Worm (Caenorhabditis elegans) whole organism, young adult: ENCODE data around the gene F44E7.4.

Experiments used
- C06A6.2 ChIP-seq: fragments of 200-800 bp; sonication (Bioruptor generic); conservative IDR thresholded peaks from 2 replicates; pipeline ENCODE4 v1.3.6; 2022; ENCODE audit warnings: missing genetic modification characterization, missing compliant biosample characterization
- F10E7.11 ChIP-seq: sonication (generic microtip); optimal IDR thresholded peaks from 2 replicates; lab custom pipeline; 2017; ENCODE audit warnings: mild to moderate bottlenecking, missing genetic modification characterization, moderate library complexity, missing compliant biosample characterization
- F33H1.4 ChIP-seq: fragments of 200-800 bp; sonication (Bioruptor generic); IDR thresholded peaks from 2 replicates; pipeline ENCODE4 v1.3.6; 2022; ENCODE audit warnings: missing genetic modification reagents, missing genetic modification characterization, missing compliant biosample characterization
- F39B2.1 ChIP-seq: fragments of 200-800 bp; sonication (Bioruptor generic); IDR thresholded peaks from 2 replicates; pipeline ENCODE4 v1.3.6; 2022; ENCODE audit warnings: missing genetic modification reagents, missing genetic modification characterization, missing compliant biosample characterization
- F52B5.7 ChIP-seq: sonication (generic microtip); optimal IDR thresholded peaks from 2 replicates; lab custom pipeline; 2016; ENCODE audit warnings: mild to moderate bottlenecking, missing genetic modification characterization, missing compliant biosample characterization
- Y67H2A.10 ChIP-seq: fragments of 200-800 bp; sonication (Bioruptor generic); conservative IDR thresholded peaks from 2 replicates; pipeline ENCODE4 v1.3.6; 2022; ENCODE audit warnings: missing genetic modification reagents, missing genetic modification characterization, missing compliant biosample characterization
- Y79H2A.3 ChIP-seq: fragments of 200-800 bp; sonication (Bioruptor generic); conservative IDR thresholded peaks from 2 replicates; pipeline ENCODE4 v1.3.6; 2022; ENCODE audit warnings: missing genetic modification reagents, missing genetic modification characterization, missing compliant biosample characterization
- ZK185.1 ChIP-seq: sonication (generic microtip); optimal IDR thresholded peaks from 2 replicates; lab custom pipeline; 2016; ENCODE audit warnings: mild to moderate bottlenecking, missing genetic modification characterization, missing compliant biosample characterization; ENCODE audit not compliant: poor library complexity, severe bottlenecking
- aptf-2 ChIP-seq: fragments of 200-800 bp; sonication (Bioruptor generic); conservative IDR thresholded peaks from 2 replicates; pipeline ENCODE4 v1.3.6; 2022; ENCODE audit warnings: missing genetic modification reagents, missing genetic modification characterization, missing compliant biosample characterization
- cebp-1 ChIP-seq, 2 experiments: fragments of 200-800 bp in 1 of 2; sonication (Bioruptor generic) in 1 of 2; sonication (generic microtip) in 1 of 2; IDR thresholded peaks in 1 of 2; optimal IDR thresholded peaks in 1 of 2; 2 replicates each; pipeline versions ENCODE4 v1.3.6 to Lab custom; 2017 to 2022; ENCODE audit warnings: missing compliant biosample characterization in 2 of 2, missing genetic modification characterization in 2 of 2, mild to moderate bottlenecking in 1 of 2, missing genetic modification reagents in 1 of 2, moderate library complexity in 1 of 2
- cebp-2 ChIP-seq: fragments of 200-800 bp; sonication (Bioruptor generic); IDR thresholded peaks from 2 replicates; pipeline ENCODE4 v1.3.6; 2022; ENCODE audit warnings: missing genetic modification characterization, missing compliant biosample characterization
- chd-7 ChIP-seq: sonication (generic microtip); optimal IDR thresholded peaks from 2 replicates; lab custom pipeline; 2016; ENCODE audit warnings: mild to moderate bottlenecking, missing genetic modification characterization, moderate library complexity, missing compliant biosample characterization
- die-1 ChIP-seq: sonication (generic microtip); optimal IDR thresholded peaks from 2 replicates; lab custom pipeline; 2016; ENCODE audit warnings: missing genotype, mild to moderate bottlenecking, missing genetic modification characterization, missing compliant biosample characterization
- efl-1 ChIP-seq: fragments of 150-350 bp; optimal IDR thresholded peaks from 2 replicates; lab custom pipeline; 2014; ENCODE audit warnings: missing biosample characterization, missing genetic modification reagents, missing genetic modification characterization
- egl-44 ChIP-seq: fragments of 200-800 bp; sonication (Bioruptor generic); IDR thresholded peaks from 2 replicates; pipeline ENCODE4 v1.3.6; 2022; ENCODE audit warnings: missing genetic modification reagents, missing genetic modification characterization, missing compliant biosample characterization
- ekl-4 ChIP-seq: fragments of 200-800 bp; sonication (Bioruptor generic); IDR thresholded peaks from 2 replicates; pipeline ENCODE4 v1.3.6; 2022; ENCODE audit warnings: missing genetic modification reagents, missing genetic modification characterization, missing compliant biosample characterization
- hsf-1 ChIP-seq: fragments of 200-800 bp; sonication (Bioruptor generic); IDR thresholded peaks from 2 replicates; pipeline ENCODE4 v1.3.6; 2022; ENCODE audit warnings: missing genetic modification reagents, missing genetic modification characterization, missing compliant biosample characterization
- let-526 ChIP-seq: fragments of 200-800 bp; sonication (Bioruptor generic); IDR thresholded peaks from 2 replicates; pipeline ENCODE4 v1.3.6; 2022; ENCODE audit warnings: missing genetic modification reagents, missing genetic modification characterization, missing compliant biosample characterization
- lin-35 ChIP-seq, 3 experiments: fragments of 150-350 bp in 2 of 3; sonication (generic microtip) in 1 of 3; optimal IDR thresholded peaks; 2 replicates each; lab custom pipeline; 2014 to 2018; ENCODE audit warnings: missing biosample characterization in 3 of 3, missing genetic modification characterization in 3 of 3, missing genetic modification reagents in 3 of 3
- lin-54 ChIP-seq: fragments of 200-800 bp; sonication (Bioruptor generic); optimal IDR thresholded peaks from 2 replicates; lab custom pipeline; 2018; ENCODE audit warnings: mild to moderate bottlenecking, missing genetic modification characterization, missing compliant biosample characterization
- lir-1 ChIP-seq: fragments of 200-800 bp; sonication (Bioruptor generic); conservative IDR thresholded peaks from 2 replicates; pipeline ENCODE4 v1.3.6; 2022; ENCODE audit warnings: missing genetic modification reagents, missing genetic modification characterization, missing compliant biosample characterization
- madf-10 ChIP-seq: sonication (generic microtip); optimal IDR thresholded peaks from 2 replicates; lab custom pipeline; 2016; ENCODE audit warnings: mild to moderate bottlenecking, missing genetic modification characterization, missing compliant biosample characterization
- mel-28 ChIP-seq: sonication (generic microtip); optimal IDR thresholded peaks from 2 replicates; lab custom pipeline; 2016; ENCODE audit warnings: borderline replicate concordance, mild to moderate bottlenecking, missing genetic modification characterization, missing compliant biosample characterization
- mxl-1 ChIP-seq: sonication (generic microtip); optimal IDR thresholded peaks from 2 replicates; lab custom pipeline; 2016; ENCODE audit warnings: missing genetic modification characterization, missing compliant biosample characterization
- nhr-80 ChIP-seq: sonication (generic microtip); optimal IDR thresholded peaks from 2 replicates; lab custom pipeline; 2016; ENCODE audit warnings: missing genetic modification characterization, missing compliant biosample characterization
- nhr-90 ChIP-seq: sonication (generic microtip); optimal IDR thresholded peaks from 2 replicates; lab custom pipeline; 2016; ENCODE audit warnings: missing genotype, mild to moderate bottlenecking, missing genetic modification characterization, missing compliant biosample characterization
- pha-4 ChIP-seq: fragments of 150-350 bp; sonication (generic microtip); optimal IDR thresholded peaks from 2 replicates; lab custom pipeline; 2014; ENCODE audit warnings: missing biosample characterization, missing genetic modification reagents, missing genetic modification characterization
- rcor-1 ChIP-seq: fragments of 200-800 bp; sonication (Bioruptor generic); IDR thresholded peaks from 2 replicates; pipeline ENCODE4 v1.3.6; 2022; ENCODE audit warnings: missing genetic modification reagents, missing genetic modification characterization, missing compliant biosample characterization
- sea-2 ChIP-seq: fragments of 200-800 bp; sonication (Bioruptor generic); IDR thresholded peaks from 2 replicates; pipeline ENCODE4 v1.3.6; 2022; ENCODE audit warnings: missing genetic modification characterization, missing compliant biosample characterization
- snpc-1.1 ChIP-seq: sonication (generic microtip); optimal IDR thresholded peaks from 2 replicates; lab custom pipeline; 2017; ENCODE audit warnings: missing genetic modification characterization, mild to moderate bottlenecking, missing compliant biosample characterization, antibody characterized with exemption, moderate library complexity, missing genotype, missing genetic modification reagents; ENCODE audit not compliant: insufficient read depth
- snpc-3.4 ChIP-seq: sonication (generic microtip); optimal IDR thresholded peaks from 2 replicates; lab custom pipeline; 2017; ENCODE audit warnings: missing genetic modification characterization, mild to moderate bottlenecking, missing compliant biosample characterization, antibody characterized with exemption, moderate library complexity, missing genotype, missing genetic modification reagents
- somi-1 ChIP-seq: fragments of 200-800 bp; sonication (Bioruptor generic); optimal IDR thresholded peaks from 2 replicates; lab custom pipeline; 2018; ENCODE audit warnings: mild to moderate bottlenecking, missing genetic modification characterization, missing compliant biosample characterization
- ztf-25 ChIP-seq: fragments of 200-800 bp; sonication (Bioruptor generic); IDR thresholded peaks from 2 replicates; pipeline ENCODE4 v1.3.6; 2022; ENCODE audit warnings: missing genetic modification reagents, missing genetic modification characterization, missing compliant biosample characterization
- ztf-26 ChIP-seq: sonication (generic microtip); optimal IDR thresholded peaks from 2 replicates; lab custom pipeline; 2017; ENCODE audit warnings: missing genetic modification characterization, missing compliant biosample characterization

F44E7.4 gene

ce11 chrV:5747519-5747918 lies 29.2 kb downstream of the F44E7.4 start, which contains the start of gene acds-10:
Gene acds-10, plus strand, starts transcription at chrV:5747819.
- TF ChIP-seq ztf-26 (tag; lab: Kevin White, UChicago), result no peak
- TF ChIP-seq somi-1 (GFP tag; lab: Kevin White, UChicago), result no peak
- TF ChIP-seq C06A6.2, result no peak
- TF ChIP-seq nhr-80 (tag; lab: Kevin White, UChicago), result peak; percentile 8

ce11 chrV:5746237-5746636 lies 30.5 kb downstream of the F44E7.4 start:
- no peak for TF ChIP-seq nhr-80 (tag; lab: Kevin White, UChicago)
- no peak for TF ChIP-seq mxl-1 (tag; lab: Kevin White, UChicago)
- TF ChIP-seq mel-28 (tag; lab: Kevin White, UChicago), result no peak
- TF ChIP-seq Y67H2A.10 (GFP tag; lab: Robert Waterston, UW), result no peak
- no peak for TF ChIP-seq pha-4
- no peak for TF ChIP-seq Y79H2A.3 (GFP tag; lab: Robert Waterston, UW)
- no peak for TF ChIP-seq ZK185.1 (tag; lab: Kevin White, UChicago)
- no peak for TF ChIP-seq snpc-3.4 (tag; lab: Kevin White, UChicago)
- TF ChIP-seq let-526, result no peak
- no peak for TF ChIP-seq F33H1.4 (GFP tag; lab: Robert Waterston, UW)
- TF ChIP-seq lin-35 (GFP tag; optimal IDR thresholded peaks at IDR 0.05; lab: Kevin White, UChicago), result no peak
- no peak for TF ChIP-seq sea-2 (GFP tag; lab: Robert Waterston, UW)
- TF ChIP-seq ekl-4, result no peak
- TF ChIP-seq madf-10 (tag; lab: Kevin White, UChicago), result no peak
- no peak for TF ChIP-seq cebp-1 (GFP tag; IDR thresholded peaks at IDR 0.05; lab: Robert Waterston, UW)
- no peak for TF ChIP-seq cebp-1 (tag; optimal IDR thresholded peaks at IDR 0.05; lab: Kevin White, UChicago)

ce11 chrV:5741237-5741636 lies 35.5 kb downstream of the F44E7.4 start:
- no peak for TF ChIP-seq efl-1 (GFP tag; lab: Kevin White, UChicago)
- TF ChIP-seq rcor-1, result no peak
- no peak for TF ChIP-seq cebp-2 (GFP tag; lab: Robert Waterston, UW)
- TF ChIP-seq F33H1.4 (GFP tag; lab: Robert Waterston, UW), result no peak
- TF ChIP-seq F10E7.11 (tag; lab: Kevin White, UChicago), result no peak
- no peak for TF ChIP-seq aptf-2 (GFP tag; lab: Robert Waterston, UW)
- TF ChIP-seq F39B2.1 (GFP tag; lab: Robert Waterston, UW), result no peak
- no peak for TF ChIP-seq die-1 (tag; lab: Kevin White, UChicago)
- TF ChIP-seq lin-54 (GFP tag; lab: Kevin White, UChicago), result no peak
- TF ChIP-seq, all 124 proteins: peak for 0

ce11 chrV:5739438-5739837 lies 37.3 kb downstream of the F44E7.4 start:
- TF ChIP-seq nhr-90 (tag; lab: Kevin White, UChicago) (no peak), chd-7 (no peak), ztf-25 (GFP tag; lab: Robert Waterston, UW) (no peak), pha-4 (no peak), hsf-1 (GFP tag; lab: Robert Waterston, UW) (no peak), egl-44 (GFP tag; lab: Robert Waterston, UW) (no peak), lir-1 (GFP tag; lab: Robert Waterston, UW) (no peak), snpc-1.1 (tag; lab: Kevin White, UChicago) (no peak), F52B5.7 (tag; lab: Kevin White, UChicago) (no peak), madf-10 (tag; lab: Kevin White, UChicago) (no peak)
